Worm (Caenorhabditis elegans): ENCODE measurements around the gene vps-22.
"Not testable (repeated sequence)": the region's sequence is repeated elsewhere in the genome, so short reads cannot be mapped to it uniquely, and the experiment has no call there.

- not testable (repeated sequence) for TF ChIP-seq ceh-36 (tag; optimal IDR thresholded peaks at IDR 0.05); flt-1 (GFP tag; IDR thresholded peaks at IDR 0.05); tbx-37 (GFP tag; conservative IDR thresholded peaks at IDR 0.05); hnd-1 (tag; optimal IDR thresholded peaks at IDR 0.05); ama-1 (optimal IDR thresholded peaks at IDR 0.05); tra-4 (tag; optimal IDR thresholded peaks at IDR 0.05); ceh-13 (GFP tag; optimal IDR thresholded peaks at IDR 0.05); F13C5.2 (tag; optimal IDR thresholded peaks at IDR 0.05); scrt-1 (GFP tag; IDR thresholded peaks at IDR 0.05); B0310.2 (tag; optimal IDR thresholded peaks at IDR 0.05); tbx-11 (GFP tag; IDR thresholded peaks at IDR 0.05)
- TF ChIP-seq pes-1 (GFP tag; IDR thresholded peaks at IDR 0.05) = peak; percentile 55; the same call in 1 of the 2 replicates
Measured at ce11 chrIII:4922020-4922419, 40.3 kb downstream of the vps-22 start, which contains the start of gene mmab-1.
